Worm (Caenorhabditis elegans) whole organism, L4 larva: Measurements from ENCODE around the gene glb-27.

Source experiments
- F10B5.3 ChIP-seq: sonication (generic microtip); optimal IDR thresholded peaks from 2 replicates; lab custom pipeline; 2016; ENCODE audit warnings: mild to moderate bottlenecking, missing genetic modification characterization, missing compliant biosample characterization
- ZK546.5 ChIP-seq, 2 experiments: sonication (generic microtip); optimal IDR thresholded peaks; 2 replicates each; lab custom pipeline; 2017; ENCODE audit warnings: missing biosample characterization in 2 of 2, missing genetic modification characterization in 2 of 2
- ces-1 ChIP-seq: fragments of 150-350 bp; sonication (generic microtip); optimal IDR thresholded peaks from 4 replicates; lab custom pipeline; 2014; ENCODE audit warnings: missing biosample characterization, missing genetic modification reagents, missing genetic modification characterization
- fkh-10 ChIP-seq: fragments of 150-350 bp; optimal IDR thresholded peaks from 2 replicates; lab custom pipeline; 2014; ENCODE audit warnings: missing biosample characterization, missing genetic modification reagents, missing genetic modification characterization
- jun-1 ChIP-seq: fragments of 150-350 bp; optimal IDR thresholded peaks from 2 replicates; lab custom pipeline; 2014; ENCODE audit warnings: missing biosample characterization, missing genetic modification reagents, missing genetic modification characterization
- lin-13 ChIP-seq: fragments of 150-350 bp; optimal IDR thresholded peaks from 2 replicates; lab custom pipeline; 2014; ENCODE audit warnings: missing biosample characterization, missing genetic modification reagents, missing genetic modification characterization
- lin-39 ChIP-seq: fragments of 150-350 bp; optimal IDR thresholded peaks from 2 replicates; lab custom pipeline; 2014; ENCODE audit warnings: missing biosample characterization, missing genetic modification reagents, missing genetic modification characterization
- nhr-77 ChIP-seq: fragments of 150-350 bp; optimal IDR thresholded peaks from 2 replicates; lab custom pipeline; 2014; ENCODE audit warnings: missing biosample characterization, missing genetic modification characterization
- php-3 ChIP-seq: fragments of 200-800 bp; sonication (Bioruptor generic); IDR thresholded peaks from 2 replicates; pipeline ENCODE4 v1.3.6; 2022; ENCODE audit warnings: missing genetic modification reagents, missing genetic modification characterization, missing compliant biosample characterization
- skn-1 ChIP-seq: fragments of 150-350 bp; optimal IDR thresholded peaks from 2 replicates; lab custom pipeline; 2014; ENCODE audit warnings: missing biosample characterization, missing genetic modification characterization
- unc-62 ChIP-seq, 3 experiments: fragments of 150-350 bp in 1 of 3; sonication (generic microtip); optimal IDR thresholded peaks in 2 of 3; peaks in 1 of 3; 1 replicate in 1 of 3; 2 replicates in 2 of 3; lab custom pipeline; 2014 to 2017; ENCODE audit warnings: missing biosample characterization in 3 of 3, missing genetic modification characterization in 3 of 3, missing genetic modification reagents in 3 of 3, missing genotype in 1 of 3

DNA sequence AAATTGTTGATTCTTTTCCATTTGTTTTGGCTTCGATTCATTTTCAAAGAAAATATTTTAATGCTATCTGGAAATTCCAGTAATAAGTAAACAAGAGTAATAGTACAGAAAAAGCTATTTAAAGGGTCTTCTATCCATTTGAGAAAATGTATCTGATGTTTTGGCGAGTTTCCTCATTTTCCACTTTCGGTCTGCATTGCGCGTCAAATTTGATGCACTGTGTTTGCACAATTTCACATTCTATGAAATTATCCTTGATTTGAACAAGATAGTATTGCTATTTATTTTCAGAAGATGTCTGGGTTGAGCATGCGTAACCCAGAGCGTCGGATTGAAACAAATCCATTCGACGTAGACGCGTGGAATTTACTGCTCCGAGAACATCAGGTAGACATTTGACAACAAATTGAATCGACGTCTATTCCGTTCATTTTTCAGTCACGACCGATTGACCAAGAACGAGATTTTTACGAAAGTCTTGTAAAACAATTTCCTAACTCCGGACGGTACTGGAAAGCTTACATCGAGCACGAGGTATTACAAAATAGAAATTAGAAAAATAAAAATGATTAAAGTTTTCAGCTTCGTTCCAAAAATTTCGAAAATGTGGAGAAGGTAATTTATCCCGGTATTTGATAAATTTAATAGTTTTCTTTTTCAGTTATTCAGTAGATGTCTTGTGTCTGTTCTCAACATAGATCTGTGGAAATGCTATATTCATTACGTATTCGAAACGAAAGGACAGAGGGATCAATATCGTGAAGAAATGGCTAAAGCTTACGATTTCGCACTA is 47.7 kb upstream of the glb-27 start, which contains the start of gene suf-1:
- TF ChIP-seq F10B5.3 (tag; lab: Kevin White, UChicago) (no peak), unc-62 (GFP tag; optimal IDR thresholded peaks at IDR 0.05 in 1 of 2; lab: Kevin White, UChicago) (peak in 1 of 2 experiments; percentile 60), unc-62 (tag; optimal IDR thresholded peaks at IDR 0.05; lab: Kevin White, UChicago) (no peak), lin-13 (GFP tag; lab: Kevin White, UChicago) (peak; percentile 68), fkh-10 (no peak), lin-39 (tag; lab: Kevin White, UChicago) (no peak), ZK546.5 (tag; optimal IDR thresholded peaks at IDR 0.05; lab: Kevin White, UChicago) (no peak), ces-1 (GFP tag; lab: Kevin White, UChicago) (no peak), skn-1 (no peak), jun-1 (tag; lab: Kevin White, UChicago) (no peak), nhr-77 (tag; lab: Kevin White, UChicago) (no peak), php-3 (no peak)
